Fruit fly (Drosophila melanogaster): ENCODE measurements around the gene TMEM216.

The TMEM216 gene

dm6 chr3R:8715851-8716550, at the start of gene TMEM216:
TMEM216 (plus strand) TSS chr3R:8716243.
- TF ChIP-seq Clk (GFP tag; optimal IDR thresholded peaks at IDR 0.05) (no peak), CG11617 (GFP tag; optimal IDR thresholded peaks at IDR 0.05) (no peak), ovo (GFP tag; optimal IDR thresholded peaks at IDR 0.05) (peak; percentile 97), kay (GFP tag; ENCODE audit: borderline replicate concordance) (no peak), CG7101 (tag; optimal IDR thresholded peaks at IDR 0.05) (no peak), CG5204 (GFP tag; optimal IDR thresholded peaks at IDR 0.05) (no peak), Hr96 (GFP tag; optimal IDR thresholded peaks at IDR 0.05) (no peak), Crg-1 (GFP tag; optimal IDR thresholded peaks at IDR 0.05) (no peak), tj (GFP tag; optimal IDR thresholded peaks at IDR 0.05) (no peak), CG1620 (GFP tag; optimal IDR thresholded peaks at IDR 0.05) (no peak), CG14711 (tag; optimal IDR thresholded peaks at IDR 0.05) (peak; percentile 85), Mnt (GFP tag; optimal IDR thresholded peaks at IDR 0.05) (peak; percentile 95), cnc (optimal IDR thresholded peaks at IDR 0.05) (no peak), toe (GFP tag; optimal IDR thresholded peaks at IDR 0.05) (no peak), CG12768 (GFP tag; optimal IDR thresholded peaks at IDR 0.05) (no peak), cic (GFP tag; optimal IDR thresholded peaks at IDR 0.05) (no peak), CG7045 (GFP tag; optimal IDR thresholded peaks at IDR 0.05) (no peak), bab1 (GFP tag; optimal IDR thresholded peaks at IDR 0.05) (no peak), CG33017 (tag; optimal IDR thresholded peaks at IDR 0.05) (peak; percentile 34), pad (GFP tag; optimal IDR thresholded peaks at IDR 0.05) (peak; percentile 63)

dm6 chr3R:8667568-8667967, 48.5 kb upstream of the TMEM216 start, which contains the start of gene CG8036:
CG8036 (plus strand) TSS chr3R:8667868.
- TF ChIP-seq bab1 (GFP tag; optimal IDR thresholded peaks at IDR 0.05) (no peak), CG33017 (tag; optimal IDR thresholded peaks at IDR 0.05) (no peak), CG14711 (tag; optimal IDR thresholded peaks at IDR 0.05) (no peak), tj (GFP tag; optimal IDR thresholded peaks at IDR 0.05) (no peak), toe (GFP tag; optimal IDR thresholded peaks at IDR 0.05) (no peak), Hr96 (GFP tag; optimal IDR thresholded peaks at IDR 0.05) (no peak), cic (GFP tag; optimal IDR thresholded peaks at IDR 0.05) (no peak), CG7045 (GFP tag; optimal IDR thresholded peaks at IDR 0.05) (no peak), CG12768 (GFP tag; optimal IDR thresholded peaks at IDR 0.05) (no peak), CG5204 (GFP tag; optimal IDR thresholded peaks at IDR 0.05) (no peak), CG7101 (tag; optimal IDR thresholded peaks at IDR 0.05) (no peak), cnc (optimal IDR thresholded peaks at IDR 0.05) (no peak), Crg-1 (GFP tag; optimal IDR thresholded peaks at IDR 0.05) (no peak), Clk (GFP tag; optimal IDR thresholded peaks at IDR 0.05) (no peak), Mnt (GFP tag; optimal IDR thresholded peaks at IDR 0.05) (no peak), pad (GFP tag; optimal IDR thresholded peaks at IDR 0.05) (no peak), ovo (GFP tag; optimal IDR thresholded peaks at IDR 0.05) (no peak), CG1620 (GFP tag; optimal IDR thresholded peaks at IDR 0.05) (no peak)

dm6 chr3R:8668024-8668856, 47.8 kb upstream of the TMEM216 start:
- TF ChIP-seq CG12768 (GFP tag; optimal IDR thresholded peaks at IDR 0.05) (peak; percentile 5), CG33017 (tag; optimal IDR thresholded peaks at IDR 0.05) (no peak), kay (GFP tag; ENCODE audit: borderline replicate concordance) (peak; percentile 76), cic (GFP tag; optimal IDR thresholded peaks at IDR 0.05) (no peak)

- TF ChIP-seq CG5204 (GFP tag; optimal IDR thresholded peaks at IDR 0.05) (no peak), kay (GFP tag; ENCODE audit: borderline replicate concordance) (peak; percentile 98), Clk (GFP tag; optimal IDR thresholded peaks at IDR 0.05) (peak; percentile 97), CG12768 (GFP tag; optimal IDR thresholded peaks at IDR 0.05) (peak; percentile 98), Crg-1 (GFP tag; optimal IDR thresholded peaks at IDR 0.05) (peak; percentile 95), cnc (optimal IDR thresholded peaks at IDR 0.05) (no peak), pad (GFP tag; optimal IDR thresholded peaks at IDR 0.05) (peak; percentile 99), cic (GFP tag; optimal IDR thresholded peaks at IDR 0.05) (peak; percentile 93), CG7101 (tag; optimal IDR thresholded peaks at IDR 0.05) (peak; percentile 97), ovo (GFP tag; optimal IDR thresholded peaks at IDR 0.05) (peak; percentile 91), Hr96 (GFP tag; optimal IDR thresholded peaks at IDR 0.05) (peak; percentile 97), CG33017 (tag; optimal IDR thresholded peaks at IDR 0.05) (peak; percentile 98), tj (GFP tag; optimal IDR thresholded peaks at IDR 0.05) (peak; percentile 90), CG7045 (GFP tag; optimal IDR thresholded peaks at IDR 0.05) (peak; percentile 97), bab1 (GFP tag; optimal IDR thresholded peaks at IDR 0.05) (peak; percentile 97), Mnt (GFP tag; optimal IDR thresholded peaks at IDR 0.05) (peak; percentile 95), toe (GFP tag; optimal IDR thresholded peaks at IDR 0.05) (peak; percentile 98), CG11617 (GFP tag; optimal IDR thresholded peaks at IDR 0.05) (peak; percentile 98), CG1620 (GFP tag; optimal IDR thresholded peaks at IDR 0.05) (peak; percentile 95), CG14711 (tag; optimal IDR thresholded peaks at IDR 0.05) (peak; percentile 93)
Observed at dm6 chr3R:8669029-8669707, 46.9 kb upstream of the TMEM216 start.

dm6 chr3R:8669900-8670528, 46.0 kb upstream of the TMEM216 start:
- TF ChIP-seq Clk (GFP tag; optimal IDR thresholded peaks at IDR 0.05) (no peak), Mnt (GFP tag; optimal IDR thresholded peaks at IDR 0.05) (peak; percentile 77), cnc (optimal IDR thresholded peaks at IDR 0.05) (no peak), pad (GFP tag; optimal IDR thresholded peaks at IDR 0.05) (no peak), CG33017 (tag; optimal IDR thresholded peaks at IDR 0.05) (peak; percentile 8), CG7045 (GFP tag; optimal IDR thresholded peaks at IDR 0.05) (no peak), Crg-1 (GFP tag; optimal IDR thresholded peaks at IDR 0.05) (no peak), toe (GFP tag; optimal IDR thresholded peaks at IDR 0.05) (no peak), CG11617 (GFP tag; optimal IDR thresholded peaks at IDR 0.05) (no peak), CG7101 (tag; optimal IDR thresholded peaks at IDR 0.05) (no peak), kay (GFP tag; ENCODE audit: borderline replicate concordance) (no peak)

All from whole organism, adult.